Fruit fly (Drosophila melanogaster): ENCODE data around the gene ND-15.

ND-15 gene

dm6 chr2L:182360-183144, 68.0 kb downstream of the ND-15 start (continued):
- TF ChIP-seq Poxn (GFP tag; IDR thresholded peaks at IDR 0.05) (no peak), Elba2 (GFP tag; optimal IDR thresholded peaks at IDR 0.05) (no peak), Fer1 (GFP tag; optimal IDR thresholded peaks at IDR 0.05) (peak; percentile 44), CG13296 (GFP tag; optimal IDR thresholded peaks at IDR 0.05) (no peak), usp (GFP tag; optimal IDR thresholded peaks at IDR 0.05) (no peak), Dbx (GFP tag; IDR thresholded peaks at IDR 0.05) (no peak), tna (GFP tag; IDR thresholded peaks at IDR 0.05; ENCODE audit: partially characterized antibody) (0 out of 2 replicates have a peak, but pooled peaks have one; percentile 18), sr (GFP tag; IDR thresholded peaks at IDR 0.05) (no peak), fd102C (GFP tag; optimal IDR thresholded peaks at IDR 0.05) (no peak), gce (GFP tag; IDR thresholded peaks at IDR 0.05) (no peak), Dll (GFP tag; IDR thresholded peaks at IDR 0.05; ENCODE audit: partially characterized antibody) (peak; percentile 53; the same call in 3 of the 4 replicates), ham (GFP tag; IDR thresholded peaks at IDR 0.05) (no peak), ase (GFP tag; IDR thresholded peaks at IDR 0.05) (no peak), hkb (optimal IDR thresholded peaks at IDR 0.05) (no peak), hkb (GFP tag; IDR thresholded peaks at IDR 0.05) (no peak), zen2 (GFP tag; IDR thresholded peaks at IDR 0.05; ENCODE audit: partially characterized antibody) (no peak; the same call in 2 of the 3 replicates), CG15479 (GFP tag; optimal IDR thresholded peaks at IDR 0.05) (no peak), slbo (GFP tag; IDR thresholded peaks at IDR 0.05) (no peak), CG17361 (GFP tag; IDR thresholded peaks at IDR 0.05) (no peak), CG33213 (GFP tag; optimal IDR thresholded peaks at IDR 0.05) (no peak), CG31441 (GFP tag; IDR thresholded peaks at IDR 0.05) (no peak), ap (GFP tag; IDR thresholded peaks at IDR 0.05) (no peak), CG6683 (GFP tag; optimal IDR thresholded peaks at IDR 0.05) (no peak), gfzf (GFP tag; optimal IDR thresholded peaks at IDR 0.05) (no peak), gro (GFP tag; optimal IDR thresholded peaks at IDR 0.05) (no peak), run (tag; optimal IDR thresholded peaks at IDR 0.05) (no peak), HLHmδ (GFP tag; optimal IDR thresholded peaks at IDR 0.05) (no peak), sc (optimal IDR thresholded peaks at IDR 0.05) (no peak), sc (GFP tag; optimal IDR thresholded peaks at IDR 0.05) (no peak), Sin3A (optimal IDR thresholded peaks at IDR 0.05) (no peak), CG2199 (GFP tag; IDR thresholded peaks at IDR 0.05) (no peak), sima (GFP tag; optimal IDR thresholded peaks at IDR 0.05) (no peak), twi (tag; optimal IDR thresholded peaks at IDR 0.05) (no peak), MTF-1 (GFP tag; optimal IDR thresholded peaks at IDR 0.05; ENCODE audit: borderline replicate concordance) (no peak), BtbVII (GFP tag; optimal IDR thresholded peaks at IDR 0.05) (no peak), Opbp (GFP tag; IDR thresholded peaks at IDR 0.05; ENCODE audit: partially characterized antibody) (no peak; the same call in 1 of the 3 replicates), Drgx (GFP tag; IDR thresholded peaks at IDR 0.05) (no peak; the same call in 1 of the 2 replicates), ato (GFP tag; IDR thresholded peaks at IDR 0.05; ENCODE audit: partially characterized antibody) (peak; percentile 20; the same call in 1 of the 2 replicates), zf30C (GFP tag; optimal IDR thresholded peaks at IDR 0.05) (no peak), Nf-YC (tag; optimal IDR thresholded peaks at IDR 0.05) (no peak)

- TF ChIP-seq nau (GFP tag; optimal IDR thresholded peaks at IDR 0.05) (no peak), CTCF (GFP tag; optimal IDR thresholded peaks at IDR 0.05) (no peak), chm (GFP tag; IDR thresholded peaks at IDR 0.05) (no peak), CG11504 (tag; optimal IDR thresholded peaks at IDR 0.05) (peak; percentile 96)
Measured at dm6 chr2L:195668-196067, 81.1 kb downstream of the ND-15 start.
